Worm (Caenorhabditis elegans) whole organism, L4 larva: ENCODE data around the gene athp-3.

Experiments
- F26F4.8 ChIP-seq: fragments of 200-800 bp; sonication (Bioruptor generic); conservative IDR thresholded peaks from 2 replicates; pipeline ENCODE4 v1.3.6; 2022; ENCODE audit warnings: missing genetic modification characterization, missing compliant biosample characterization
- F37D6.2 ChIP-seq: sonication (generic microtip); optimal IDR thresholded peaks from 2 replicates; lab custom pipeline; 2016; ENCODE audit warnings: mild to moderate bottlenecking, missing genetic modification characterization, missing compliant biosample characterization
- F44E2.7 ChIP-seq: fragments of 200-800 bp; sonication (Bioruptor generic); IDR thresholded peaks from 2 replicates; pipeline ENCODE4 v2.1.2; 2022; ENCODE audit warnings: missing genetic modification characterization, missing compliant biosample characterization
- F49E8.2 ChIP-seq: sonication (generic microtip); optimal IDR thresholded peaks from 2 replicates; lab custom pipeline; 2016; ENCODE audit warnings: missing compliant biosample characterization, mild to moderate bottlenecking, missing genetic modification characterization, borderline replicate concordance
- R02D3.7 ChIP-seq: fragments of 150-350 bp; sonication (generic microtip); optimal IDR thresholded peaks from 3 replicates; lab custom pipeline; 2014; ENCODE audit warnings: missing biosample characterization, missing genetic modification characterization
- T20F7.1 ChIP-seq: fragments of 200-800 bp; sonication (Bioruptor generic); optimal IDR thresholded peaks from 2 replicates; lab custom pipeline; 2018; ENCODE audit warnings: mild to moderate bottlenecking, missing genetic modification characterization, missing compliant biosample characterization
- Y5F2A.4 ChIP-seq: fragments of 200-800 bp; sonication (Bioruptor generic); optimal IDR thresholded peaks from 2 replicates; lab custom pipeline; 2018; ENCODE audit warnings: mild to moderate bottlenecking, missing genetic modification characterization, missing compliant biosample characterization
- Y75B8A.6 ChIP-seq: fragments of 200-800 bp; sonication (Bioruptor generic); IDR thresholded peaks from 2 replicates; pipeline ENCODE4 v1.3.6; 2022; ENCODE audit warnings: missing genetic modification reagents, missing genetic modification characterization, missing compliant biosample characterization
- aha-1 ChIP-seq: fragments of 150-350 bp; peaks from one replicate; lab custom pipeline; 2014; ENCODE audit warnings: missing biosample characterization, missing genetic modification characterization
- arid-1 ChIP-seq: fragments of 200-800 bp; sonication (Bioruptor generic); conservative IDR thresholded peaks from 2 replicates; pipeline ENCODE4 v1.3.6; 2022; ENCODE audit warnings: missing genetic modification reagents, missing genetic modification characterization, missing compliant biosample characterization
- attf-4 ChIP-seq: sonication (generic microtip); optimal IDR thresholded peaks from 3 replicates; lab custom pipeline; 2017; ENCODE audit warnings: missing biosample characterization, missing genetic modification characterization
- ceh-20 ChIP-seq: fragments of 200-800 bp; sonication (Bioruptor generic); IDR thresholded peaks from 2 replicates; pipeline ENCODE4 v1.3.6; 2022; ENCODE audit warnings: missing genetic modification reagents, missing genetic modification characterization, missing compliant biosample characterization
- ceh-32 ChIP-seq: sonication (generic microtip); optimal IDR thresholded peaks from 2 replicates; lab custom pipeline; 2016; ENCODE audit warnings: mild to moderate bottlenecking, missing genetic modification characterization, missing compliant biosample characterization; ENCODE audit not compliant: poor library complexity
- ceh-82 ChIP-seq: sonication (generic microtip); optimal IDR thresholded peaks from 2 replicates; lab custom pipeline; 2017; ENCODE audit warnings: missing biosample characterization, missing genetic modification characterization
- ces-1 ChIP-seq: fragments of 150-350 bp; sonication (generic microtip); optimal IDR thresholded peaks from 4 replicates; lab custom pipeline; 2014; ENCODE audit warnings: missing biosample characterization, missing genetic modification reagents, missing genetic modification characterization
- ctbp-1 ChIP-seq: fragments of 200-800 bp; sonication (Bioruptor generic); IDR thresholded peaks from 2 replicates; pipeline ENCODE4 v1.3.6; 2022; ENCODE audit warnings: missing genetic modification reagents, missing genetic modification characterization, missing compliant biosample characterization
- daf-12 ChIP-seq: fragments of 150-350 bp; optimal IDR thresholded peaks from 2 replicates; lab custom pipeline; 2014; ENCODE audit warnings: missing biosample characterization, missing genetic modification reagents, missing genetic modification characterization
- dmd-8 ChIP-seq: fragments of 200-800 bp; sonication (Bioruptor generic); IDR thresholded peaks from 2 replicates; pipeline ENCODE4 v1.3.6; 2022; ENCODE audit warnings: missing genetic modification characterization, missing compliant biosample characterization
- dmd-9 ChIP-seq: fragments of 200-800 bp; sonication (Bioruptor generic); IDR thresholded peaks from 2 replicates; pipeline ENCODE4 v1.3.6; 2022; ENCODE audit warnings: missing genetic modification reagents, missing genetic modification characterization, missing compliant biosample characterization
- duxl-1 ChIP-seq: sonication (generic microtip); optimal IDR thresholded peaks from 2 replicates; lab custom pipeline; 2016; ENCODE audit warnings: mild to moderate bottlenecking, missing genetic modification characterization, moderate library complexity, missing compliant biosample characterization; ENCODE audit not compliant: poor library complexity
- dve-1 ChIP-seq: sonication (generic microtip); optimal IDR thresholded peaks from 2 replicates; lab custom pipeline; 2017; ENCODE audit warnings: antibody characterized with exemption, mild to moderate bottlenecking, missing genetic modification characterization, missing compliant biosample characterization; ENCODE audit not compliant: insufficient read depth
- fkh-10 ChIP-seq: fragments of 150-350 bp; optimal IDR thresholded peaks from 2 replicates; lab custom pipeline; 2014; ENCODE audit warnings: missing biosample characterization, missing genetic modification reagents, missing genetic modification characterization
- hlh-11 ChIP-seq: fragments of 200-800 bp; sonication (Bioruptor generic); optimal IDR thresholded peaks from 2 replicates; lab custom pipeline; 2018; ENCODE audit warnings: mild to moderate bottlenecking, missing genetic modification characterization, missing compliant biosample characterization
- hlh-30 ChIP-seq: sonication (generic microtip); optimal IDR thresholded peaks from 2 replicates; lab custom pipeline; 2017; ENCODE audit warnings: antibody characterized with exemption, mild to moderate bottlenecking, missing genetic modification characterization, missing compliant biosample characterization; ENCODE audit not compliant: insufficient read depth
- lin-38 ChIP-seq: fragments of 200-800 bp; sonication (Bioruptor generic); IDR thresholded peaks from 2 replicates; pipeline ENCODE4 v1.3.6; 2022; ENCODE audit warnings: missing genetic modification reagents, missing genetic modification characterization, missing compliant biosample characterization
- lir-3 ChIP-seq: sonication (generic microtip); optimal IDR thresholded peaks from 2 replicates; lab custom pipeline; 2016; ENCODE audit warnings: mild to moderate bottlenecking, missing genetic modification characterization, missing compliant biosample characterization
- madf-9 ChIP-seq: fragments of 200-800 bp; sonication (Bioruptor generic); conservative IDR thresholded peaks from 2 replicates; pipeline ENCODE4 v1.3.6; 2022; ENCODE audit warnings: missing genetic modification reagents, missing genetic modification characterization, missing compliant biosample characterization
- mdl-1 ChIP-seq, 2 experiments: fragments of 150-350 bp in 1 of 2; sonication (generic microtip) in 1 of 2; optimal IDR thresholded peaks; 2 replicates each; lab custom pipeline; 2014 to 2017; ENCODE audit warnings: missing biosample characterization in 2 of 2, missing genetic modification characterization in 2 of 2
- mes-2 ChIP-seq: sonication (generic microtip); optimal IDR thresholded peaks from 2 replicates; lab custom pipeline; 2016; ENCODE audit warnings: missing genotype, mild to moderate bottlenecking, missing genetic modification characterization, missing compliant biosample characterization; ENCODE audit not compliant: poor library complexity, severe bottlenecking
- mxl-2 ChIP-seq: fragments of 200-800 bp; sonication (Bioruptor generic); conservative IDR thresholded peaks from 2 replicates; pipeline ENCODE4 v1.3.6; 2022; ENCODE audit warnings: missing genetic modification reagents, missing genetic modification characterization, missing compliant biosample characterization
- mxl-3 ChIP-seq: fragments of 200-800 bp; sonication (Bioruptor generic); optimal IDR thresholded peaks from 2 replicates; lab custom pipeline; 2018; ENCODE audit warnings: mild to moderate bottlenecking, missing genetic modification characterization, missing compliant biosample characterization
- nhr-10 ChIP-seq: fragments of 150-350 bp; optimal IDR thresholded peaks from 2 replicates; lab custom pipeline; 2014; ENCODE audit warnings: missing biosample characterization, missing genetic modification characterization
- nhr-111 ChIP-seq: fragments of 200-800 bp; sonication (Bioruptor generic); optimal IDR thresholded peaks from 2 replicates; lab custom pipeline; 2018; ENCODE audit warnings: mild to moderate bottlenecking, missing genetic modification characterization, missing compliant biosample characterization
- nhr-237 ChIP-seq: sonication (generic microtip); optimal IDR thresholded peaks from 2 replicates; lab custom pipeline; 2017; ENCODE audit warnings: missing biosample characterization, missing genetic modification characterization
- nhr-25 ChIP-seq: sonication (generic microtip); optimal IDR thresholded peaks from 2 replicates; lab custom pipeline; 2017; ENCODE audit warnings: missing genetic modification characterization, mild to moderate bottlenecking, missing compliant biosample characterization, antibody characterized with exemption, moderate library complexity, borderline replicate concordance; ENCODE audit not compliant: insufficient read depth
- nhr-77 ChIP-seq: fragments of 150-350 bp; optimal IDR thresholded peaks from 2 replicates; lab custom pipeline; 2014; ENCODE audit warnings: missing biosample characterization, missing genetic modification characterization
- php-3 ChIP-seq: fragments of 200-800 bp; sonication (Bioruptor generic); IDR thresholded peaks from 2 replicates; pipeline ENCODE4 v1.3.6; 2022; ENCODE audit warnings: missing genetic modification reagents, missing genetic modification characterization, missing compliant biosample characterization
- pqm-1 ChIP-seq: sonication (generic microtip); optimal IDR thresholded peaks from 2 replicates; lab custom pipeline; 2017; ENCODE audit warnings: missing biosample characterization, missing genetic modification characterization
- rbr-2 ChIP-seq: sonication (generic microtip); optimal IDR thresholded peaks from 2 replicates; lab custom pipeline; 2016; ENCODE audit warnings: missing genotype, missing genetic modification characterization, missing compliant biosample characterization
- saeg-2 ChIP-seq: fragments of 200-800 bp; sonication (Bioruptor generic); IDR thresholded peaks from 2 replicates; pipeline ENCODE4 v1.3.6; 2022; ENCODE audit warnings: missing genetic modification reagents, missing genetic modification characterization, missing compliant biosample characterization
- sdz-12 ChIP-seq: fragments of 200-800 bp; sonication (Bioruptor generic); optimal IDR thresholded peaks from 2 replicates; lab custom pipeline; 2018; ENCODE audit warnings: mild to moderate bottlenecking, missing genetic modification characterization, missing compliant biosample characterization
- skn-1 ChIP-seq: fragments of 150-350 bp; optimal IDR thresholded peaks from 2 replicates; lab custom pipeline; 2014; ENCODE audit warnings: missing biosample characterization, missing genetic modification characterization
- snpc-4 ChIP-seq: fragments of 150-350 bp; optimal IDR thresholded peaks from 2 replicates; lab custom pipeline; 2014; ENCODE audit warnings: missing biosample characterization, missing genetic modification characterization
- spr-1 ChIP-seq: sonication (generic microtip); optimal IDR thresholded peaks from 2 replicates; lab custom pipeline; 2016; ENCODE audit warnings: mild to moderate bottlenecking, missing genetic modification characterization, missing compliant biosample characterization
- spr-3 ChIP-seq: fragments of 200-800 bp; sonication (Bioruptor generic); optimal IDR thresholded peaks from 2 replicates; lab custom pipeline; 2018; ENCODE audit warnings: mild to moderate bottlenecking, missing genetic modification characterization, missing compliant biosample characterization
- unc-39 ChIP-seq: sonication (generic microtip); optimal IDR thresholded peaks from 2 replicates; lab custom pipeline; 2017; ENCODE audit warnings: missing biosample characterization, missing genetic modification characterization
- vab-7 ChIP-seq: fragments of 200-800 bp; sonication (Bioruptor generic); IDR thresholded peaks from 2 replicates; pipeline ENCODE4 v1.3.6; 2022; ENCODE audit warnings: missing genetic modification reagents, missing genetic modification characterization, missing compliant biosample characterization
- zip-2 ChIP-seq: fragments of 150-350 bp; optimal IDR thresholded peaks from 2 replicates; lab custom pipeline; 2014; ENCODE audit warnings: missing biosample characterization, missing genetic modification characterization
- ztf-11 ChIP-seq: fragments of 150-350 bp; optimal IDR thresholded peaks from 2 replicates; lab custom pipeline; 2014; ENCODE audit warnings: missing biosample characterization, missing genetic modification characterization

athp-3 gene

DNA sequence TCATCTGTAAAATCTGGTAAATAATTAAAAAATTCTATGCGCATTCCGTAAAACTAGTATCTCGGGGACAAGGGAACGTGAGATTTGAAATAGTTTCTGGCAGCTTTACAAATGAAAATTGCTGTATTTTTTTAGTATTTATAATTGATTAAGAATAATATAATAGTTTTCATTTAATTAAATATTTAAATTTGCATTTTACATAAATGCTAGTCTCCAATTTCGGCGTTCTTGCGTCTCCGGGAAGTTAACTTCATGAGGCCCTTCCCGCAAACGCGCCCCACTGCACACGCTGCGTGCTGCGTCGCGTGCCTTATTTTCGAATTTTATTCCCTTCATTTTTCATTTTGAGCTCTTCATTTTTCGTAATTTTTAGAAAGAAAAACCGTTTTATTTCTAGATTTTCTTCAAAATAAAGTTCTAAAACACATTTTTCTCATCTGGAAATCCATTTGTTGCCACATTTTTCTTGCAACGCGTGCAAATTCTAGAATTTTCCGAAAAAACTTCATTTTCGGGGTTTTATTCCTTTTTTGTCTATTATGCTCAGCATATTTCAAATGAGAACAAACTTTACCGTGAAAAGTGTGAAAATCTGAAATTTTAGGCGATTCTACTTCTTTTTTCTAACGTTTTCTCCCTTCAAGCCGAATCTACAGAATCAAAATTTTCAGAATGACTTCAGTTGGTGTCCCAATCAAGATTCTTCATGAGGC lies 39.4 kb upstream of the athp-3 start, which contains the start of the genes snx-13 and snr-1 (continued):
- TF ChIP-seq Y5F2A.4 (GFP tag; lab: Kevin White, UChicago) = no peak
- TF ChIP-seq madf-9 = peak; percentile 76; the same call in 1 of the 2 replicates
- no peak for TF ChIP-seq hlh-11 (tag; lab: Kevin White, UChicago)
- no peak for TF ChIP-seq ceh-82 (tag; lab: Kevin White, UChicago)
- TF ChIP-seq mxl-3 (GFP tag; lab: Kevin White, UChicago) = no peak
- peak; percentile 96 for TF ChIP-seq mes-2
- TF ChIP-seq Y75B8A.6 (GFP tag; lab: Robert Waterston, UW) = no peak
- TF ChIP-seq skn-1 (tag; lab: Kevin White, UChicago) = no peak
- TF ChIP-seq unc-39 (tag; lab: Kevin White, UChicago) = no peak
- TF ChIP-seq duxl-1 (tag; lab: Kevin White, UChicago) = no peak
- no peak for TF ChIP-seq F26F4.8 (GFP tag; lab: Robert Waterston, UW)
- peak; percentile 58 for TF ChIP-seq lir-3 (tag; lab: Kevin White, UChicago)
- TF ChIP-seq dmd-9 (GFP tag; lab: Robert Waterston, UW) = peak; percentile 80
- no peak for TF ChIP-seq daf-12 (tag; lab: Kevin White, UChicago)
- TF ChIP-seq ces-1 (GFP tag; lab: Kevin White, UChicago) = no peak
- peak; percentile 86 for TF ChIP-seq vab-7 (GFP tag; lab: Robert Waterston, UW)
- TF ChIP-seq F44E2.7 (GFP tag; lab: Robert Waterston, UW) = no peak
- no peak for TF ChIP-seq ceh-32
- TF ChIP-seq ctbp-1 (GFP tag; lab: Robert Waterston, UW) = no peak; the same call in 1 of the 2 replicates
- no peak for TF ChIP-seq pqm-1 (tag; lab: Kevin White, UChicago)
- TF ChIP-seq php-3 (GFP tag; lab: Robert Waterston, UW) = no peak
- TF ChIP-seq R02D3.7 (tag; lab: Kevin White, UChicago) = no peak
- peak; percentile 89 for TF ChIP-seq sdz-12
- peak; percentile 70 for TF ChIP-seq rbr-2 (tag; lab: Kevin White, UChicago)
- TF ChIP-seq hlh-30 = peak; percentile 64
- TF ChIP-seq ztf-11 (tag; lab: Kevin White, UChicago) = no peak
- TF ChIP-seq mdl-1 (tag; optimal IDR thresholded peaks at IDR 0.05; lab: Kevin White, UChicago) = peak in 1 of 2 experiments; percentile 65
- peak; percentile 69 for TF ChIP-seq F37D6.2 (tag; lab: Kevin White, UChicago)
- TF ChIP-seq F49E8.2 (tag; lab: Kevin White, UChicago) = peak; percentile 3
- peak; percentile 40 for TF ChIP-seq spr-1 (tag; lab: Kevin White, UChicago)
- no peak for TF ChIP-seq nhr-111 (GFP tag; lab: Kevin White, UChicago)
- no peak for TF ChIP-seq nhr-25 (tag; lab: Kevin White, UChicago)
- no peak for TF ChIP-seq attf-4 (tag; lab: Kevin White, UChicago)
- peak; percentile 97 for TF ChIP-seq aha-1 (tag; lab: Kevin White, UChicago)
- no peak for TF ChIP-seq saeg-2 (GFP tag; lab: Robert Waterston, UW)
- no peak for TF ChIP-seq ceh-20 (GFP tag; lab: Robert Waterston, UW)
- TF ChIP-seq nhr-77 = peak; percentile 60

DNA sequence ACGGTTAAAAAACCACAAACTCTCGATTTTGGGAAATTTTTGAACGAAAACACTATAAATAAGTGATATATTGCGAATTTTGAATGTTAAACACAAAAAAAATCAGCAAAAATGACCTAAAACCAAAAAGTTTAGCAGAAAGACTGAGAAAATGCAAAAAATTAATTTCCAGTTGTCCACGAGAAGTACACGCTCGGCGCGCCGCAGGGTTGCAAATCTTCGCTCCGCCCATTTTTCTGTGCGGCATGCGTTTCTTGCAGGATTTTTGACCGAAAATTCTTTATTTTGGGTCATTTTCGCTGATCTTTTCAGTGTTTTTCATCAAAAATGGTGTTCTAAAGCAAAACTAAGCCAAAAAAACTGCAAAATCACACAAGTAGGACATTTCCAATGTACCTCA lies 36.7 kb upstream of the athp-3 start:
- TF ChIP-seq spr-3 (no peak), lin-38 (GFP tag; lab: Robert Waterston, UW) (peak; percentile 41), dmd-8 (GFP tag; lab: Robert Waterston, UW) (no peak), dve-1 (tag; lab: Kevin White, UChicago) (no peak), mxl-2 (no peak), ceh-82 (tag; lab: Kevin White, UChicago) (no peak), aha-1 (tag; lab: Kevin White, UChicago) (peak; percentile 74), arid-1 (no peak), mdl-1 (tag; optimal IDR thresholded peaks at IDR 0.05; lab: Kevin White, UChicago) (no peak), snpc-4 (tag; lab: Kevin White, UChicago) (no peak), R02D3.7 (tag; lab: Kevin White, UChicago) (no peak), T20F7.1 (GFP tag; lab: Kevin White, UChicago) (no peak), nhr-10 (tag; lab: Kevin White, UChicago) (no peak), hlh-30 (no peak), zip-2 (tag; lab: Kevin White, UChicago) (no peak), F37D6.2 (tag; lab: Kevin White, UChicago) (no peak), fkh-10 (no peak), madf-9 (no peak), nhr-237 (tag; lab: Kevin White, UChicago) (no peak)
